Worm (Caenorhabditis elegans) whole organism, L1 larva: ENCODE measurements around the gene srt-28.

ENCODE experiments used
- C34B4.2 ChIP-seq: sonication (generic microtip); optimal IDR thresholded peaks from 2 replicates; lab custom pipeline; 2017; ENCODE audit warnings: mild to moderate bottlenecking, missing genetic modification characterization, missing compliant biosample characterization
- aha-1 ChIP-seq: fragments of 150-350 bp; optimal IDR thresholded peaks from 2 replicates; lab custom pipeline; 2014; ENCODE audit warnings: missing biosample characterization, missing genetic modification characterization
- alr-1 ChIP-seq: fragments of 200-800 bp; sonication (Bioruptor generic); optimal IDR thresholded peaks from 2 replicates; lab custom pipeline; 2018; ENCODE audit warnings: borderline replicate concordance, mild to moderate bottlenecking, missing genetic modification characterization, missing compliant biosample characterization
- ama-1 ChIP-seq: fragments of 150-350 bp; optimal IDR thresholded peaks from 2 replicates; lab custom pipeline; 2014
- blmp-1 ChIP-seq: fragments of 150-350 bp; optimal IDR thresholded peaks from 2 replicates; lab custom pipeline; 2014; ENCODE audit warnings: missing biosample characterization, missing genetic modification characterization
- ceh-82 ChIP-seq, 3 experiments: fragments of 150-350 bp in 1 of 3; sonication (generic microtip) in 2 of 3; optimal IDR thresholded peaks; 2 replicates each; lab custom pipeline; 2014 to 2017; ENCODE audit warnings: missing biosample characterization in 3 of 3, missing genetic modification characterization in 3 of 3
- ces-1 ChIP-seq: fragments of 150-350 bp; optimal IDR thresholded peaks from 2 replicates; lab custom pipeline; 2014; ENCODE audit warnings: missing biosample characterization, missing genetic modification reagents, missing genetic modification characterization
- dpl-1 ChIP-seq, 3 experiments: fragments of 150-350 bp in 2 of 3; sonication (generic microtip) in 1 of 3; optimal IDR thresholded peaks; 2 replicates each; lab custom pipeline; 2014 to 2017; ENCODE audit warnings: missing biosample characterization in 3 of 3, missing genetic modification characterization in 3 of 3, missing genetic modification reagents in 3 of 3
- efl-1 ChIP-seq, 4 experiments: fragments of 150-350 bp; optimal IDR thresholded peaks in 3 of 4; peaks in 1 of 4; 1 replicate in 1 of 4; 2 replicates in 3 of 4; lab custom pipeline; 2014; ENCODE audit warnings: missing biosample characterization in 2 of 4, missing genetic modification characterization in 2 of 4, missing genetic modification reagents in 2 of 4
- efl-3 ChIP-seq: fragments of 200-800 bp; sonication (Bioruptor generic); optimal IDR thresholded peaks from 2 replicates; lab custom pipeline; 2018; ENCODE audit warnings: mild to moderate bottlenecking, missing genetic modification characterization, missing compliant biosample characterization
- egl-13 ChIP-seq: sonication (generic microtip); optimal IDR thresholded peaks from 2 replicates; lab custom pipeline; 2016; ENCODE audit warnings: missing genotype, missing genetic modification reagents, missing genetic modification characterization, missing compliant biosample characterization
- fkh-10 ChIP-seq: sonication (generic microtip); optimal IDR thresholded peaks from 2 replicates; lab custom pipeline; 2017; ENCODE audit warnings: missing biosample characterization, missing genetic modification reagents, missing genetic modification characterization
- fkh-4 ChIP-seq: sonication (generic microtip); optimal IDR thresholded peaks from 2 replicates; lab custom pipeline; 2016; ENCODE audit warnings: missing compliant biosample characterization, missing genetic modification characterization, borderline replicate concordance
- fkh-8 ChIP-seq: sonication (generic microtip); optimal IDR thresholded peaks from 2 replicates; lab custom pipeline; 2016; ENCODE audit warnings: mild to moderate bottlenecking, missing genetic modification characterization, missing compliant biosample characterization
- fos-1 ChIP-seq: fragments of 150-350 bp; optimal IDR thresholded peaks from 2 replicates; lab custom pipeline; 2014; ENCODE audit warnings: missing biosample characterization, missing genetic modification characterization
- grh-1 ChIP-seq: fragments of 200-800 bp; sonication (Bioruptor generic); IDR thresholded peaks from 2 replicates; pipeline ENCODE4 v1.3.6; 2022; ENCODE audit warnings: missing genetic modification reagents, missing genetic modification characterization, missing compliant biosample characterization
- hlh-17 ChIP-seq: fragments of 200-800 bp; sonication (Bioruptor generic); optimal IDR thresholded peaks from 2 replicates; lab custom pipeline; 2018; ENCODE audit warnings: missing genetic modification characterization, mild to moderate bottlenecking, missing compliant biosample characterization, moderate library complexity, borderline replicate concordance
- hlh-4 ChIP-seq: sonication (generic microtip); optimal IDR thresholded peaks from 2 replicates; lab custom pipeline; 2016; ENCODE audit warnings: mild to moderate bottlenecking, missing genetic modification characterization, missing compliant biosample characterization
- hpl-2 ChIP-seq: fragments of 150-350 bp; optimal IDR thresholded peaks from 2 replicates; lab custom pipeline; 2014; ENCODE audit warnings: missing biosample characterization, missing genetic modification reagents, missing genetic modification characterization
- jun-1 ChIP-seq: fragments of 150-350 bp; optimal IDR thresholded peaks from 2 replicates; lab custom pipeline; 2014; ENCODE audit warnings: missing biosample characterization, missing genetic modification reagents, missing genetic modification characterization
- lin-15B ChIP-seq: fragments of 150-350 bp; sonication (generic microtip); optimal IDR thresholded peaks from 3 replicates; lab custom pipeline; 2014; ENCODE audit warnings: missing biosample characterization, missing genetic modification characterization
- lin-39 ChIP-seq: fragments of 150-350 bp; optimal IDR thresholded peaks from 2 replicates; lab custom pipeline; 2014; ENCODE audit warnings: missing biosample characterization, missing genetic modification reagents, missing genetic modification characterization
- mef-2 ChIP-seq: fragments of 150-350 bp; optimal IDR thresholded peaks from 2 replicates; lab custom pipeline; 2014; ENCODE audit warnings: missing biosample characterization, missing genetic modification characterization
- nhr-11 ChIP-seq: fragments of 150-350 bp; optimal IDR thresholded peaks from 2 replicates; lab custom pipeline; 2014; ENCODE audit warnings: missing biosample characterization, missing genetic modification characterization
- nhr-12 ChIP-seq: sonication (generic microtip); optimal IDR thresholded peaks from 2 replicates; lab custom pipeline; 2017; ENCODE audit warnings: missing biosample characterization, missing genetic modification characterization
- nhr-71 ChIP-seq: sonication (generic microtip); optimal IDR thresholded peaks from 2 replicates; lab custom pipeline; 2016; ENCODE audit warnings: mild to moderate bottlenecking, missing genetic modification characterization, moderate library complexity, missing compliant biosample characterization
- nhr-76 ChIP-seq: sonication (generic microtip); optimal IDR thresholded peaks from 2 replicates; lab custom pipeline; 2017; ENCODE audit warnings: missing biosample characterization, missing genetic modification characterization
- nhr-84 ChIP-seq: sonication (generic microtip); optimal IDR thresholded peaks from 2 replicates; lab custom pipeline; 2017; ENCODE audit warnings: missing biosample characterization, missing genetic modification characterization
- nhr-90 ChIP-seq: sonication (generic microtip); optimal IDR thresholded peaks from 2 replicates; lab custom pipeline; 2016; ENCODE audit warnings: mild to moderate bottlenecking, missing genetic modification characterization, missing compliant biosample characterization; ENCODE audit not compliant: poor library complexity
- pqm-1 ChIP-seq: sonication (generic microtip); optimal IDR thresholded peaks from 3 replicates; lab custom pipeline; 2017; ENCODE audit warnings: missing biosample characterization, missing genetic modification characterization
- rnt-1 ChIP-seq: sonication (generic microtip); optimal IDR thresholded peaks from 2 replicates; lab custom pipeline; 2016; ENCODE audit warnings: mild to moderate bottlenecking, missing genetic modification characterization, moderate library complexity, missing compliant biosample characterization
- skn-1 ChIP-seq: fragments of 150-350 bp; optimal IDR thresholded peaks from 2 replicates; lab custom pipeline; 2014; ENCODE audit warnings: missing biosample characterization, missing genetic modification characterization
- snpc-4 ChIP-seq: fragments of 150-350 bp; optimal IDR thresholded peaks from 2 replicates; lab custom pipeline; 2014; ENCODE audit warnings: missing biosample characterization, missing genetic modification characterization
- snu-23 ChIP-seq: sonication (generic microtip); optimal IDR thresholded peaks from 2 replicates; lab custom pipeline; 2016; ENCODE audit warnings: missing genetic modification characterization, missing compliant biosample characterization
- sptf-1 ChIP-seq: fragments of 150-350 bp; optimal IDR thresholded peaks from 2 replicates; lab custom pipeline; 2014; ENCODE audit warnings: missing biosample characterization, missing genetic modification characterization
- unc-30 ChIP-seq: sonication (generic microtip); optimal IDR thresholded peaks from 2 replicates; lab custom pipeline; 2017; ENCODE audit warnings: missing biosample characterization, missing genetic modification characterization
- zip-4 ChIP-seq: fragments of 200-800 bp; sonication (Bioruptor generic); optimal IDR thresholded peaks from 2 replicates; lab custom pipeline; 2018; ENCODE audit warnings: mild to moderate bottlenecking, missing genetic modification characterization, moderate library complexity, missing compliant biosample characterization
- ztf-4 ChIP-seq: fragments of 150-350 bp; optimal IDR thresholded peaks from 2 replicates; lab custom pipeline; 2014; ENCODE audit warnings: missing biosample characterization, missing genetic modification characterization

Gene srt-28

DNA sequence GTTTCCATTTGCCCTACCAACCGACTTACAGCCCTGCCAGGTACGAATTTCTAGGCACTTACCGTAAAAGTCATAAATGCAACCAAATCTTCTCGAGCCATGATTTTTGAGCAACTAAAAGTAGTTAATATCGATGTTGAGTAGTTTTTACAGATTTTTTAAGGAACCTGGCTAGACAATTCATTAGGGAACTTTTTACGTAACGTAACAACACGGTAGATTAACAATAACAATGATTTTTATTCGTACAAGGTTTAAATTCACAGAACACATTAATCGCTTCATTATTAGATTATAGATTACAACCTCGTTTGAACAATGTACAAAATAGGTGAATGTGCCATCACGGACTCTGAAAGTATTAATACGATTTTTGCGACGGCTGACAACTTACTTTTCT is 39.6 kb upstream of the srt-28 start, which contains the start of gene srx-26:
Gene srx-26 (minus strand): TSS at position 101 of the 400 bp plus-strand sequence.
- no peak for TF ChIP-seq jun-1
- TF ChIP-seq egl-13 (tag; lab: Kevin White, UChicago): no peak

DNA sequence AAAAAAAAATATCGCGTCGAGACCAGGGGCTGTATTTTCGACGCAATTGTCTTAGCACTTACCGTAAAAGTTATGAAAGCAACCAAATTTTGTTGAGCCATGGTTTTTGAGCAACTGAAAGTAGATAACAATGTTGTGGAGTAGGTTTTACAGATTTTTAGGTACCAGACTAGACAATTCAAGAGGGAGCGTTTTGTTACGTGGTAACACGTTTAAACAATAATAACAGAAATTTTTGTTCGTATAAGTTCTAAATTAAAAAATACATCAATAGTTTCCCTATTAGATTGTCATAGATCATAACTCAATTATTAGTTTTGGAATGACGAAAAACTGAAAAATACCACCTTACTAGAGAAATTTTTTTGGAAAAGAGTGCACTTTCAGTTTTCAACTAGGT is 36.6 kb upstream of the srt-28 start, which contains the start of gene srx-24:
Gene srx-24 (minus strand): TSS at position 101 of the 400 bp plus-strand sequence.
- TF ChIP-seq snpc-4 (tag; lab: Kevin White, UChicago) (no peak), nhr-71 (tag; lab: Kevin White, UChicago) (no peak), efl-1 (optimal IDR thresholded peaks at IDR 0.05; lab: Kevin White, UChicago) (no peak), efl-1 (GFP tag; optimal IDR thresholded peaks at IDR 0.05 in 1 of 2; lab: Kevin White, UChicago) (peak in 1 of 2 experiments; percentile 7)

DNA sequence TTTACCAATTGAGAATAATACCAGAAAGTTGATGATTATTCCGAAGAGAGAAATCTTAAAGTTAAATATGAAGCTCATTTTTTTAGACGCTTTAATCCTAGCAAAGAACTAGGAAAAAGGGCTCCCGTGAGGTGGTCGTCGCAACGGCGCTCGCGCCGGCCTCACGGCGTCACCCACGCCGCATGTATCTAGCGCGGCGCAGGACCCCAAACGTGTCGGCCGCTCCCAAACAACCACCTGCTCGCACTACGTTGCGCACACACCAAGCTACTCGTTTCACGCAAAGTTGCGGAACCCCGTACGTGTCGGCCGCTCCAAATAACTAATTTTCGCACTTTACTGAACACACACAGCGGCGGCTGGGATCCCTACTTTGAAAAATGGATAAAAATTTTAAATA is 33.0 kb upstream of the srt-28 start:
- no peak for TF ChIP-seq C34B4.2 (tag; lab: Kevin White, UChicago)
- TF ChIP-seq nhr-84 (tag; lab: Kevin White, UChicago): no peak
- TF ChIP-seq ztf-4 (tag; lab: Kevin White, UChicago): no peak
- TF ChIP-seq hlh-17 (GFP tag; lab: Kevin White, UChicago): no peak
- no peak for TF ChIP-seq lin-39
- TF ChIP-seq nhr-11 (tag; lab: Kevin White, UChicago): no peak
- TF ChIP-seq jun-1: no peak
- TF ChIP-seq rnt-1 (tag; lab: Kevin White, UChicago): no peak
- TF ChIP-seq nhr-76 (tag; lab: Kevin White, UChicago): no peak
- no peak for TF ChIP-seq aha-1 (tag; lab: Kevin White, UChicago)
- no peak for TF ChIP-seq fkh-10
- no peak for TF ChIP-seq nhr-12
- no peak for TF ChIP-seq skn-1
- no peak for TF ChIP-seq grh-1 (GFP tag; lab: Robert Waterston, UW)
- TF ChIP-seq unc-30 (tag; lab: Kevin White, UChicago): no peak

DNA sequence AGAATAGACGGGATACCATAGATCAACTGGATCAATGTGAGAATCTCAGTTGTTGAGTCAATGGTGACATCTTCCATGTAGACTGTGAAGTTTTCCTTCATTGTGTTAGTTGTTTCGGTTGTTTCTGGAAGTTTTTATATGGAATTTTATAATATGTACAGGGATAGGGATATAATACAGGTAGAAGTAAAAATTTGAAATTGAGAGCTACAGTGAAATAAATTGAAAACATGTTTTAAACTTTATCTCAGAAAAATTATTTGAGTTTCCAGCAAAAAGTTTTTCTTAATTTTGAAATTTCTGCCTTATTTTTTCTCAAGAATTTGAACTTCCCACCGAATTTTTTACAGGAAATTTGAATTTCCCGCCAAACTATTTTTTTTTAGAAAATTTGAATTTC is 28.9 kb upstream of the srt-28 start, which contains the start of gene srg-62:
Gene srg-62 (minus strand): TSS at position 101 of the 400 bp plus-strand sequence.
- TF ChIP-seq snu-23 (no peak), fkh-8 (tag; lab: Kevin White, UChicago) (no peak), hpl-2 (GFP tag; lab: Kevin White, UChicago) (no peak), blmp-1 (no peak), lin-15B (no peak), rnt-1 (tag; lab: Kevin White, UChicago) (no peak), aha-1 (tag; lab: Kevin White, UChicago) (no peak), dpl-1 (GFP tag; optimal IDR thresholded peaks at IDR 0.05; lab: Kevin White, UChicago) (no peak)

DNA sequence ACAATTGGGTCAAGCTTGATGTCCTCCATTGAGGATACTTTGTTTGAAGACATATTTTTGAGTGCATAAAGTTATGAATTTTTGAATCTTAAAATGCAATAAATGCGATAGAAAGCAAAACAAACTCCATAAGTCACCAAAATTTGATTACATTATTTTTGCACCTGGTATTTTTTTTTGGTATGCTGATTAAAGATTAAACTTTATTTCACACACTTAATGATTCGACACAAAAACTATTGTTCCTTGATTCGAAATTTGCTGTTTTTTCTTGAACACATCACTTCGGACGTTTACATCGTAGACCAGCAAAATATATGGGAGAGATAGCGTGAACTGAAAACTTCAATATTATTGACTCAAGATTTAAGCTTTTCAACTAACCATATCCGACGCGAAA is 26.8 kb upstream of the srt-28 start, which contains the start of gene srg-61:
Gene srg-61 (minus strand): TSS at position 101 of the 400 bp plus-strand sequence.
- TF ChIP-seq fkh-4 (tag; lab: Kevin White, UChicago): no peak
- no peak for TF ChIP-seq pqm-1
- no peak for TF ChIP-seq C34B4.2 (tag; lab: Kevin White, UChicago)
- TF ChIP-seq alr-1 (tag; lab: Kevin White, UChicago): no peak
- no peak for TF ChIP-seq efl-3 (GFP tag; lab: Kevin White, UChicago)
- TF ChIP-seq mef-2 (tag; lab: Kevin White, UChicago): no peak
- no peak for TF ChIP-seq nhr-76 (tag; lab: Kevin White, UChicago)
- no peak for TF ChIP-seq ama-1 (lab: Kevin White, UChicago)
- no peak for TF ChIP-seq zip-4 (GFP tag; lab: Kevin White, UChicago)
- no peak for TF ChIP-seq nhr-90
- TF ChIP-seq dpl-1 (GFP tag; optimal IDR thresholded peaks at IDR 0.05; lab: Kevin White, UChicago): no peak
- no peak for TF ChIP-seq hlh-4
- TF ChIP-seq snu-23: no peak
- no peak for TF ChIP-seq ceh-82 (tag; optimal IDR thresholded peaks at IDR 0.05; lab: Kevin White, UChicago)
- no peak for TF ChIP-seq lin-39
- TF ChIP-seq ces-1: no peak
- no peak for TF ChIP-seq fos-1 (tag; lab: Kevin White, UChicago)
- no peak for TF ChIP-seq sptf-1
